Worm (Caenorhabditis elegans): ENCODE results near the gene srj-33.

- no peak for TF ChIP-seq unc-55 (GFP tag; optimal IDR thresholded peaks at IDR 0.05)
- TF ChIP-seq nhr-77 (tag; optimal IDR thresholded peaks at IDR 0.05) = no peak
Observed at ce11 chrV:9944093-9944492, 6.8 kb upstream of the srj-33 start, which contains the start of gene sre-28.

All from whole organism, L2 larva.